Worm (Caenorhabditis elegans): ENCODE measurements around the gene T03G11.10.

- TF ChIP-seq unc-62 (GFP tag; optimal IDR thresholded peaks at IDR 0.05) (no peak), Y55F3AM.14 (GFP tag; optimal IDR thresholded peaks at IDR 0.05) (no peak), unc-39 (tag; optimal IDR thresholded peaks at IDR 0.05) (no peak), nhr-237 (tag; optimal IDR thresholded peaks at IDR 0.05) (no peak), nhr-23 (tag; optimal IDR thresholded peaks at IDR 0.05) (no peak), ama-1 (optimal IDR thresholded peaks at IDR 0.05) (no peak), fos-1 (tag; optimal IDR thresholded peaks at IDR 0.05) (no peak), egl-27 (tag; optimal IDR thresholded peaks at IDR 0.05) (no peak), lin-11 (tag; optimal IDR thresholded peaks at IDR 0.05) (no peak), nhr-11 (tag; optimal IDR thresholded peaks at IDR 0.05) (no peak), mdl-1 (tag; optimal IDR thresholded peaks at IDR 0.05) (no peak), skn-1 (tag; optimal IDR thresholded peaks at IDR 0.05) (no peak)
These were observed 34.6 kb upstream of the T03G11.10 start, which contains the start of gene H28G03.2 for ce11 chrX:5205561-5205960.

Measured in whole organism, L2 larva.